Fruit fly (Drosophila melanogaster): ENCODE data around the gene Mgat4a.

DNA sequence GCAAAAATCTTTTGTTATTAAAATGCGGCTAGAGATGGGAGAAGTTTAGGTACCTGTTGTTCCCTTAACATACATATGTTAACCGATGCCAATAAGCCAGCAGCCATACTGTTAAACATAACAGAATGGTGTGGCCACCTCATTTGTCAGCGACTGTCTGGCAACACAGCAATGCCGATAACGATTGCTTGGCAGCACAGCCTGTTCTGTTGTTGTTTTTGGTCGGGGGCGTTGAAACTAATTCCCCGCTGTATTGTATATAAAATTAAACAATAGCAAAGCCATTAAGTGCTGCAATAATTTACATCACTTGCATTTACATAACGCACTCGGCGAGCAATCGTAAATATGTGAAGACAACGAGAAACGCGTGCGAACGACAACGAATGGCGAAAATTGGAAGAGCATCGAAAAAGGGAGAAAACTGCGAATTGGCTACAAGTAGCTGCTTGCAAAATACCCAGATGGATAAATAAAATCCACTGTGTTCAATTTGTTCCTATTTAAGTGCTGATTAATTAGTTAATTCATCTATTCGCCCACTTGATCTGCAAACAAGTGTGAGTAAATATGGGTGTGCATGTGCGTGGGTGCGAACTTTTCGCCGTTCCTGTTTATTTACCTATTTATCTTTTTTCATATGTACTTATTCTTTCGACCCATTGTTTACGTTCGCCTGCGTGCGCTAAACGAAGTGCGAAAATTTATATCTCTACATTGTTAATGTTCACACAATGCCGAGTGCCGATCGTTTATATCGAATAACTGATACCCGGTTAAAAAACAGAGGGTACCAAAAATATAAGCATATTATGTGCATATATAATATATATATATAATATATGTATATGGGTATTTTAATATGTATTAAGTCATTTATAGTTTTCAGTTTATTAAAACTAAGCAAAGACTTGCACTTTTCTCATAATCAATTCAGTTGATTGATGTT is at the start of gene Mgat4a, which contains the start of gene Tsen34:
- peak in 1 of 2 experiments; percentile 29 for TF ChIP-seq CTCF (optimal IDR thresholded peaks at IDR 0.05)
- TF ChIP-seq CG8478 (optimal IDR thresholded peaks at IDR 0.05), result no peak

Data from S2 (cell line).